Fruit fly (Drosophila melanogaster): Measurements from ENCODE around the gene kek5.
A peak's percentile ranks its signal among the peaks of the same experiment; 100 is the strongest.

Gene kek5

DNA sequence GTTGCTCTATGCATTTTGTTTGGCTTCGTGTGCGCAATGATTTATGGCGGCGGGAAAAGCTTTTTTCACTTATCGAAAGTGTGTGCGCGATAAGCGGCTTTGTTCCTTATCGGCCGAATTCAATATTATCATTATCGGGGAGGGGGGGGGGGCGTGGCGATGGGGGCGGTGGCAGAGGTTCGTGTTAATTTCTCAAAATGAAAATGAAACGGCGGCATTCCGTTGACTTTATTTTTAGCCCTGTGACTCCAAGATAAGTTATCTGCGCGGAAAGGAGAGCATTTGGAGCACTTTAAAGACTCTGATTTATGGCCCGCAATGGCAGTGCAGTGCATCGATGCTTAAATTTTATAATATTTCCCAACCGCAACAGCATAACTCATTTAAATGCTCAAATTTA lies 68.9 kb downstream of the kek5 start (continued):
- TF ChIP-seq sd (tag; optimal IDR thresholded peaks at IDR 0.05) (peak; percentile 67), grn (GFP tag; optimal IDR thresholded peaks at IDR 0.05) (peak; percentile 20), CG15269 (tag; optimal IDR thresholded peaks at IDR 0.05) (no peak), tap (tag; optimal IDR thresholded peaks at IDR 0.05) (no peak), insv (GFP tag; optimal IDR thresholded peaks at IDR 0.05) (no peak), GATAe (GFP tag; conservative IDR thresholded peaks at IDR 0.05) (peak; percentile 89), CG5953 (GFP tag; IDR thresholded peaks at IDR 0.05) (no peak), ab (GFP tag; optimal IDR thresholded peaks at IDR 0.05) (no peak), cwo (GFP tag; optimal IDR thresholded peaks at IDR 0.05) (no peak), ash1 (GFP tag; optimal IDR thresholded peaks at IDR 0.05) (no peak), CG30403 (GFP tag; optimal IDR thresholded peaks at IDR 0.05) (no peak), bcd (GFP tag; optimal IDR thresholded peaks at IDR 0.05) (no peak), Mrtf (GFP tag; IDR thresholded peaks at IDR 0.05) (no peak), crol (GFP tag; IDR thresholded peaks at IDR 0.05) (peak; percentile 53), exex (tag; optimal IDR thresholded peaks at IDR 0.05) (peak; percentile 19), CG3847 (GFP tag; IDR thresholded peaks at IDR 0.05) (no peak), lab (GFP tag; optimal IDR thresholded peaks at IDR 0.05) (peak; percentile 38), rib (GFP tag; IDR thresholded peaks at IDR 0.05) (no peak)

DNA sequence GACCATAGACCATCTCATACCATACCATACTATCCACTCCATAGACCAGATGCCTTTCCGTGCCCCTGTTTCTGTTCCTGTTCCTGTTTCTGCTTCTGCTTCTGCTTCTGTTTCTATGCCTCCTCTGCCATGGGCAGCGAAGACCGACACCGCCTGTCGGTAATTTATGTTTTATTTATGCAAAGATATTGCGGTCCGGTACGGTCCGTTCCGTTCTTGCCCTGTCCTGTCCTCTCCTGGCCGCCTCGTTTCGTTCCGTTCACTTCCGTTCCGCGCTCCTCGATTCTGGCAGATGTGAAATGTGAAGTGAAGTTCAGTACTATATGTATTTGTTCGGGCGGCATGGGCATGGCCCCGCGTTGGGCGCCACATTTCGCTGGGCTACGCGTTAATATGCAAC lies 76.3 kb downstream of the kek5 start:
- TF ChIP-seq sug (tag; optimal IDR thresholded peaks at IDR 0.05) = no peak
- TF ChIP-seq da (GFP tag; optimal IDR thresholded peaks at IDR 0.05) = no peak
- peak; percentile 81 for TF ChIP-seq Ets65A (GFP tag)
- peak; percentile 51; the same call in 1 of the 3 replicates for TF ChIP-seq CG17361 (GFP tag; IDR thresholded peaks at IDR 0.05)
- peak; percentile 86 for TF ChIP-seq pfk (GFP tag; optimal IDR thresholded peaks at IDR 0.05)

DNA sequence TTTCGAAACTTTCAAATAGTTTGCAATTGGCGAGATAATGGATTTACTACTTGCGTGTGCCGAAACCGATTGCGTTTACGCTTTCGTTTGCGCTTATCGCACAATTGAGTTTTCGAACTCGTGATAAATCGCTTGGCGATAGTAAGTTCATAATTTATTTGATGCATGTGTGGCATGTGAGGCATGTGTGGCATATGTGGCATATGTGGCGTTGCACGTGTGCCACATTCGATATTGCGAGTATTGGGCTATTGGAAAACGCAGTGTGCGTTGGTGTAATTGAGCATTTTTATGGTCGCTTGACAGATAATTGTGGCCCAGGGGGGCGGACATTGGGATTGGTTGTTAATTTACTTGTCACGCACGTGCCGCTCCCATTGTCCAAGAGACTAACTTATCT lies 80.8 kb downstream of the kek5 start:
- TF ChIP-seq Hey (tag; optimal IDR thresholded peaks at IDR 0.05) (peak; percentile 63), vvl (GFP tag; IDR thresholded peaks at IDR 0.05) (no peak), twi (tag; optimal IDR thresholded peaks at IDR 0.05) (peak; percentile 95)

DNA sequence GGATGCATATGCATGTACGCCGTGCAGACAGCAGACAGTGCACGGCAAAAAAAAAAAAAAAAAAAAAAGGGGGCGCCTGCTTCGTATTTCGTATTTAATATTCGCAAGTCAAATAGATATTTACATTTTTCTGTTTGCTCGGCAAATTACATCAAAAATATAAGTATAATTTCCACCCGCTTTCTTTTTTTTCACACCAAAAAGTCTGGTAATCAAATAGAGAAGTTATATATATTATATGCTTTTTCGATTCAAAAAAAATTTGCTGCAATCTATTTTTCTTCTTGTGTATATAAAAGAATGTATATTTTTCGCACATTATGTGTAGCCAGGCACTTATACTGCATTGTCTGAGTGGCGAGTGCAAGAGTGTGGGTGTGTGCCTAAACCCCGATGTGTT lies 95.3 kb downstream of the kek5 start:
- no peak for TF ChIP-seq jing (GFP tag; optimal IDR thresholded peaks at IDR 0.05)
- TF ChIP-seq PHDP (tag; optimal IDR thresholded peaks at IDR 0.05) = no peak
- no peak for TF ChIP-seq CG12942 (GFP tag; optimal IDR thresholded peaks at IDR 0.05)
- no peak for TF ChIP-seq Awh (GFP tag; IDR thresholded peaks at IDR 0.05)
- TF ChIP-seq CG17568 (GFP tag; optimal IDR thresholded peaks at IDR 0.05) = no peak
- TF ChIP-seq mirr (GFP tag; optimal IDR thresholded peaks at IDR 0.05) = no peak
- no peak for TF ChIP-seq CG14667 (GFP tag; IDR thresholded peaks at IDR 0.05)
- no peak for TF ChIP-seq CG11093 (GFP tag; IDR thresholded peaks at IDR 0.05)
- no peak for TF ChIP-seq CG34224 (GFP tag; IDR thresholded peaks at IDR 0.05; ENCODE audit: partially characterized antibody)
- TF ChIP-seq Asciz (GFP tag; optimal IDR thresholded peaks at IDR 0.05) = no peak
- no peak for TF ChIP-seq Med (GFP tag)
- no peak for TF ChIP-seq Bteb2 (GFP tag; optimal IDR thresholded peaks at IDR 0.05)
- TF ChIP-seq Abd-B (GFP tag; optimal IDR thresholded peaks at IDR 0.05) = no peak
- TF ChIP-seq sens-2 (GFP tag; IDR thresholded peaks at IDR 0.05) = no peak
- TF ChIP-seq CG15514 (GFP tag; optimal IDR thresholded peaks at IDR 0.05) = no peak
- no peak for TF ChIP-seq CG42726 (GFP tag; IDR thresholded peaks at IDR 0.05; ENCODE audit: partially characterized antibody)
- no peak for TF ChIP-seq Ets97D (GFP tag; optimal IDR thresholded peaks at IDR 0.05)

All from whole organism, embryonic.